Fruit fly (Drosophila melanogaster): ENCODE measurements around the gene RpS6.
A peak's percentile ranks its signal among the peaks of the same experiment; 100 is the strongest.

RpS6 gene

DNA sequence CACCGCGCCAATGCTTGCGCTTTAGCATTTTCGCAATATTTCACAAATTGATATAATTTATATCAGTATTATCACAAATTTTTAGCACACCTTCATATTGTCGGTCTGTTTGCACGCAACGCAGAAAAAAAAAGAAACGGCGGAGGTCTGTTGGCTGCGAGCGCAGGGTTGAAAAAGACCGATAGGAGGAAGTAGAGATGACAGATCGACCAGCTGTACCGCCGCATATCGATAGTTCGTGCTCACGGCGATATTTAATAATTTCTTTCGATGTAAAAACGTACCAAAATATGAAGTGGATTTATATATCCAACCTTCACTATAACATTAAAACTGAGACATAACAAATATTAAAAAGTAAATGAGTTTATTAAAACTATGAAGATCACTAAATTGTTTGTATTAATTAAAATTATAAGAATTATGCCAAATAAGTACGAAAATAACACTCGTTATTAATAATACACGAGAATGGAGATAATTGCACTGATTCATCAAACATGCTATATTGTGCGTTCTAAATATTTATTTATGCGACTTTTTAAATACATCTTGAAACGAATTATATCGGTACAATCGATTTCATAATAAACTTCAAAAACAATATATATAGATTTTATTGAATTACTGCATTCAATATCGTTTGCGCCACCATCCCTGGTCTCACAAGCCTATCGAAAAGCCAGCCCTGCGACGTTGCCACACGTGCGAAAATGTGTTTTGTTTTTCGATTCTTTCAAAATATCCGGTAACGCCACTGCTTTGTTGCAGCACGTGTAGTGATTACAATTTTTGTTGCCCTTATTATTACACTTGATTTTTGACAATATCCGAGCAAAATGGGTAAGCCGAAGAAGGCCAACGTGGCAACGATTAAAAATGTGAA is at the start of gene RpS6, which contains the start of gene bys (continued):
- peak; percentile 70 for TF ChIP-seq CG11247 (GFP tag; IDR thresholded peaks at IDR 0.05)
- TF ChIP-seq Ets65A (GFP tag): peak; percentile 37
- peak; percentile 50 for TF ChIP-seq gem (tag; optimal IDR thresholded peaks at IDR 0.05)
- TF ChIP-seq CG4404 (GFP tag; IDR thresholded peaks at IDR 0.05): no peak
- peak; percentile 51 for TF ChIP-seq odd (GFP tag; optimal IDR thresholded peaks at IDR 0.05)
- no peak for TF ChIP-seq Vsx1 (GFP tag; optimal IDR thresholded peaks at IDR 0.05)
- peak; percentile 18 for TF ChIP-seq maf-S (GFP tag; optimal IDR thresholded peaks at IDR 0.05)
- peak; percentile 16 for TF ChIP-seq CG10147 (GFP tag; optimal IDR thresholded peaks at IDR 0.05)
- TF ChIP-seq bab2 (GFP tag; optimal IDR thresholded peaks at IDR 0.05): peak; percentile 36
- no peak for TF ChIP-seq CG3407 (GFP tag; optimal IDR thresholded peaks at IDR 0.05)
- peak; percentile 15 for TF ChIP-seq CG4328 (GFP tag; optimal IDR thresholded peaks at IDR 0.05)
- TF ChIP-seq dpn (GFP tag; optimal IDR thresholded peaks at IDR 0.05): peak; percentile 30 to 31
- no peak for TF ChIP-seq pnt (GFP tag; optimal IDR thresholded peaks at IDR 0.05)
- peak; percentile 63 for TF ChIP-seq CG10267 (tag; optimal IDR thresholded peaks at IDR 0.05)
- no peak for TF ChIP-seq shn (GFP tag; optimal IDR thresholded peaks at IDR 0.05)
- TF ChIP-seq jumu (GFP tag; optimal IDR thresholded peaks at IDR 0.05): no peak
- TF ChIP-seq danr (GFP tag; IDR thresholded peaks at IDR 0.05): no peak
- peak; percentile 45 for TF ChIP-seq CG16815 (GFP tag; optimal IDR thresholded peaks at IDR 0.05)
- no peak for TF ChIP-seq CG10565 (GFP tag; optimal IDR thresholded peaks at IDR 0.05)
- no peak for TF ChIP-seq stc (GFP tag; IDR thresholded peaks at IDR 0.05)
- TF ChIP-seq NK7.1 (GFP tag; optimal IDR thresholded peaks at IDR 0.05): no peak
- no peak for TF ChIP-seq gfzf (GFP tag; optimal IDR thresholded peaks at IDR 0.05)
- no peak for TF ChIP-seq corto (GFP tag; optimal IDR thresholded peaks at IDR 0.05)
- peak; percentile 41 for TF ChIP-seq kah (GFP tag; optimal IDR thresholded peaks at IDR 0.05)
- no peak for TF ChIP-seq cg (GFP tag; optimal IDR thresholded peaks at IDR 0.05)
- TF ChIP-seq CG11695 (GFP tag; IDR thresholded peaks at IDR 0.05): 0 out of 3 replicates have a peak, but pooled peaks have one; percentile 31
- no peak for TF ChIP-seq ash1 (GFP tag; optimal IDR thresholded peaks at IDR 0.05)
- TF ChIP-seq CG13424 (tag; optimal IDR thresholded peaks at IDR 0.05): peak; percentile 11
- TF ChIP-seq E2f2 (GFP tag; IDR thresholded peaks at IDR 0.05): peak; percentile 9; the same call in 1 of the 2 replicates
- TF ChIP-seq CG6683 (GFP tag; optimal IDR thresholded peaks at IDR 0.05): no peak
- no peak for TF ChIP-seq sug (tag; optimal IDR thresholded peaks at IDR 0.05)
- no peak for TF ChIP-seq exex (tag; optimal IDR thresholded peaks at IDR 0.05)
- no peak for TF ChIP-seq CG13123 (GFP tag; optimal IDR thresholded peaks at IDR 0.05)
- peak; percentile 66 for TF ChIP-seq Meics (GFP tag; optimal IDR thresholded peaks at IDR 0.05)
- peak; percentile 6 for TF ChIP-seq CG9876 (GFP tag; optimal IDR thresholded peaks at IDR 0.05)
- peak; percentile 27 for TF ChIP-seq tup (GFP tag; optimal IDR thresholded peaks at IDR 0.05)
- TF ChIP-seq Deaf1 (tag; optimal IDR thresholded peaks at IDR 0.05): no peak
- TF ChIP-seq sr (GFP tag; IDR thresholded peaks at IDR 0.05): 0 out of 3 replicates have a peak, but pooled peaks have one; percentile 37
- TF ChIP-seq CG13894 (tag; optimal IDR thresholded peaks at IDR 0.05): peak; percentile 26
- TF ChIP-seq fd102C (GFP tag; optimal IDR thresholded peaks at IDR 0.05): no peak
- TF ChIP-seq CG13624 (GFP tag; optimal IDR thresholded peaks at IDR 0.05): peak; percentile 32
- no peak for TF ChIP-seq Xrp1 (GFP tag; IDR thresholded peaks at IDR 0.05)
- TF ChIP-seq Scr (GFP tag; IDR thresholded peaks at IDR 0.05; ENCODE audit: partially characterized antibody): peak; percentile 88
- peak; percentile 46; the same call in 1 of the 2 replicates for TF ChIP-seq CG17328 (GFP tag; IDR thresholded peaks at IDR 0.05)
- peak; percentile 33 for TF ChIP-seq Oli (tag; optimal IDR thresholded peaks at IDR 0.05)
- peak; percentile 19 for TF ChIP-seq CG33557 (GFP tag; optimal IDR thresholded peaks at IDR 0.05)
- no peak for TF ChIP-seq gce (GFP tag; IDR thresholded peaks at IDR 0.05)
- peak; percentile 78 for TF ChIP-seq hb (GFP tag; IDR thresholded peaks at IDR 0.05; ENCODE audit: partially characterized antibody)
- no peak for TF ChIP-seq CG7786 (GFP tag; optimal IDR thresholded peaks at IDR 0.05)

Measured in whole organism, embryonic.